Worm (Caenorhabditis elegans): ENCODE measurements around the gene C07G1.7.

C07G1.7 gene

DNA sequence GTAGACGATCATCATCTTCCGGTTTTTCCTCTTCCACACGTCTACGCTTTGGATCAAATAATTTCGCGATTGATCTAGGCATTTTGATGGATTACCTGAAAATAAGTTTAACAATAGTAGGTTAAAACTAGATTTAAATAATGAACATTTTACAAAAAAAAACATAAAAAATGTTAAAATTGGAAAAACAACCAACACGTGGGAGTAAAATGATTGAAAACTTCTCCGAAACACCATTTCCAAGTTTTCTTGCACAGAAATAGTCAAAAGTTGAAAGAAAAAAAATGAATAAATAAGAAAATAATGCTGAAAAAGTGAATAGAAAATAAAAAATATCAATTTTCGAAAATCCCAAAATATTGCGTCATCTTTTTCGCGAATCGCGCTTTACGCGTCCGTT lies at the start of gene C07G1.7:
Gene C07G1.7, minus strand, starts transcription at position 101 of the 400 bp plus-strand sequence.
- TF ChIP-seq skn-1 (tag; optimal IDR thresholded peaks at IDR 0.05): no peak
- no peak for TF ChIP-seq sup-37 (GFP tag; optimal IDR thresholded peaks at IDR 0.05)
- TF ChIP-seq lin-39 (tag; optimal IDR thresholded peaks at IDR 0.05): no peak
- no peak for TF ChIP-seq lin-35 (GFP tag; optimal IDR thresholded peaks at IDR 0.05)
- no peak for TF ChIP-seq lin-15B (tag; optimal IDR thresholded peaks at IDR 0.05)
- no peak for TF ChIP-seq fkh-4 (tag; optimal IDR thresholded peaks at IDR 0.05; ENCODE audit: borderline replicate concordance)
- no peak for TF ChIP-seq pqm-1 (tag; optimal IDR thresholded peaks at IDR 0.05)
- no peak for TF ChIP-seq irx-1 (tag; optimal IDR thresholded peaks at IDR 0.05)
- no peak for TF ChIP-seq ets-5 (GFP tag; IDR thresholded peaks at IDR 0.05)
- no peak for TF ChIP-seq xbp-1 (tag; optimal IDR thresholded peaks at IDR 0.05)
- TF ChIP-seq C04F5.9 (tag; optimal IDR thresholded peaks at IDR 0.05): no peak
- TF ChIP-seq nhr-11 (tag; optimal IDR thresholded peaks at IDR 0.05): no peak

DNA sequence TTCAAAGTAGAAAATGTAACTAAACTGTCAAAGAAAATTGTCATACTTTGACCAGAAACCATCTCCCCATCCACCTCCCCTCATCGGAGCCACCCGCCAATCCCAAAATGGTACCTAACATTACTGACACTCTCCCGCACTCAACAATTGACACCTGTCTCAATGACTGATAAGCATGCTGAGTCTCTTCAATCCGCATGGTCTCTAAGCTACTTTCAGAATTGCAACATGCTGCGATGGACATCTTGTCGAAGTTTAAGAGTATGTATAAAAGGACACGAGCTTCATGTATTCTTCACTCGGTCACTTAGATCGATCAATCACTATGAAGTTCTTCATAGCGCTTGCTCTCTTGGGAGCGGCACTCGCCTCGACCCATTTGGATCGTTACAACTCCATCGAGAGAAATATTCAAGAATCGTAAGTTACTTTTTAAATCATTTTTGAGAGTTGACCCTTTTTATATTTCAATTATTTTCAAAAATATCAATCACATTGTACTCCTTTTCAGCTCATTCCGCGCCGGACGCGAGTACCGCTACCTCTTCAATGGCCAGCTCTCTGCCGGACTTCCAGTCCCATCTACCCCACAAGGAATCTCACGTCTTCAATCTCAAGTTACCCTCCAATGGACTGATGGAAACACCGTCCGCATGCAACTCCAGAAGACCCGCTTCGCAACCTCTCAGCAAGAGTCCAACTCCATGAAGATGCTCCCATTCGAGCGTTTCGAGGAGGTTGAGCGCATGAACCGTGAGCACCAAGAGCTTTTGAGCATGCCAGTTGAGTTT lies 49.4 kb upstream of the C07G1.7 start, which contains the start of gene vit-6:
Gene vit-6, plus strand, starts transcription at position 310 of the 791 bp plus-strand sequence.
- TF ChIP-seq ceh-82 (tag; optimal IDR thresholded peaks at IDR 0.05) (no peak), mab-9 (GFP tag; IDR thresholded peaks at IDR 0.05) (no peak), efl-1 (optimal IDR thresholded peaks at IDR 0.05) (no peak), efl-1 (GFP tag; optimal IDR thresholded peaks at IDR 0.05 in 1 of 2) (no peak), nhr-237 (tag; optimal IDR thresholded peaks at IDR 0.05) (no peak), sox-4 (tag; optimal IDR thresholded peaks at IDR 0.05) (no peak), mef-2 (tag; optimal IDR thresholded peaks at IDR 0.05) (no peak), nhr-85 (tag) (no peak), lin-39 (tag; optimal IDR thresholded peaks at IDR 0.05) (no peak), swsn-7 (tag; optimal IDR thresholded peaks at IDR 0.05) (no peak), ceh-88 (GFP tag; IDR thresholded peaks at IDR 0.05) (no peak), nhr-47 (tag; optimal IDR thresholded peaks at IDR 0.05) (no peak), lsy-2 (tag; optimal IDR thresholded peaks at IDR 0.05) (no peak), unc-98 (GFP tag; IDR thresholded peaks at IDR 0.05) (no peak), C34B4.2 (tag; optimal IDR thresholded peaks at IDR 0.05) (no peak), nhr-12 (tag; optimal IDR thresholded peaks at IDR 0.05) (no peak), snpc-4 (tag; optimal IDR thresholded peaks at IDR 0.05) (no peak), dsc-1 (tag; optimal IDR thresholded peaks at IDR 0.05) (no peak), rnt-1 (tag; optimal IDR thresholded peaks at IDR 0.05) (no peak)

DNA sequence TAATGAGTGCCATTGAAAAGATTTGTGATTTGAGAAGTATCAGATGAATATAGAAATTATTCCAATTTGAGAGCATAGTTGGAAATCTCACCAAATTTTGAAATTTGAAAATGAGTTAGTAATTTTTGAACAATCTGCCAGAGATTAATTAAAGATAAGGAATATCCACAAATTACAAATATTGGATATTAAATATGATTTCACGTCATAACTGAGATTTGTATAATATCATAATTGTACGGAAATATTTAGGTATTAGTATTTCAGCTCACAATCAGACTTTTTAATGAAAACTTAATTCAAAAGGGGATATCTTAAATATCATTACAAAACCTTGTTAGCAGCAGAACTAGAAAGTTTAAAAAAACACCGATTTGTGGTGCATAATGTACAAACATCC lies 48.3 kb upstream of the C07G1.7 start, which contains the start of gene K07H8.7:
Gene K07H8.7, minus strand, starts transcription at position 101 of the 400 bp plus-strand sequence.
- TF ChIP-seq nhr-237 (tag; optimal IDR thresholded peaks at IDR 0.05): no peak
- TF ChIP-seq C16A3.4 (tag; optimal IDR thresholded peaks at IDR 0.05): no peak
- TF ChIP-seq ztf-11 (tag; optimal IDR thresholded peaks at IDR 0.05): no peak
- no peak for TF ChIP-seq mep-1 (tag; optimal IDR thresholded peaks at IDR 0.05)
- no peak for TF ChIP-seq fkh-4 (tag; optimal IDR thresholded peaks at IDR 0.05; ENCODE audit: borderline replicate concordance)
- no peak for TF ChIP-seq mab-9 (GFP tag; IDR thresholded peaks at IDR 0.05)
- no peak for TF ChIP-seq snpc-4 (tag; optimal IDR thresholded peaks at IDR 0.05)
- no peak for TF ChIP-seq pqm-1 (tag; optimal IDR thresholded peaks at IDR 0.05)
- TF ChIP-seq mdl-1 (tag; optimal IDR thresholded peaks at IDR 0.05): no peak
- no peak for TF ChIP-seq sup-37 (GFP tag; optimal IDR thresholded peaks at IDR 0.05)
- no peak for TF ChIP-seq jun-1 (tag; optimal IDR thresholded peaks at IDR 0.05)
- TF ChIP-seq ceh-63 (GFP tag; optimal IDR thresholded peaks at IDR 0.05): no peak
- no peak for TF ChIP-seq nhr-90 (tag; optimal IDR thresholded peaks at IDR 0.05; ENCODE audit: poor library complexity)
- no peak for TF ChIP-seq nhr-11 (tag; optimal IDR thresholded peaks at IDR 0.05)
- TF ChIP-seq grh-1 (GFP tag; IDR thresholded peaks at IDR 0.05): no peak
- no peak for TF ChIP-seq tlp-1 (tag; optimal IDR thresholded peaks at IDR 0.05)
- no peak for TF ChIP-seq skn-1 (tag; optimal IDR thresholded peaks at IDR 0.05)
